Worm (Caenorhabditis elegans): ENCODE measurements around the gene ZK84.1.

DNA sequence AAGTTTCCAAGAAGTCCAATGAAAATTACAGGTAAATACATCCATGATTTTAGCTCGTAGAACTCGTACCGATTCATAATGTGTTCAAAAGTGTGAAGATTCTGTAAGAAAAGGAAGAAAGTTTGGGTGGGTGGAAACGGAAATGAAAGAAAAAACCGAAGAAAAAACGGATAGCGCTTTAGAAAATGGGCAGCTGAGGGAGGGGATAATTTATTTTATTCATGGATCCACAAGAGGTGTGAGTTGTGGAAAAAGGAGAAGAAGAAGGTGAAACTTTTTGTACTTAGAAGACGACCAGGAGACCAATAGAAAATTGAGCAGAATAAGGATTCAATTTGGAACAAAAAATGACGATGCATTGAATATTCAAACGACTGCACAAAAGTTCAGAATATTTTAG, 10.7 kb downstream of the ZK84.1 start, which contains the start of gene frpr-16:
- no peak for TF ChIP-seq elt-2 (tag; optimal IDR thresholded peaks at IDR 0.05)
- no peak for TF ChIP-seq lin-15B (tag; optimal IDR thresholded peaks at IDR 0.05)
- no peak for TF ChIP-seq fkh-2 (tag; optimal IDR thresholded peaks at IDR 0.05)
- TF ChIP-seq snpc-4 (tag; optimal IDR thresholded peaks at IDR 0.05) = no peak
- TF ChIP-seq nhr-11 (tag; optimal IDR thresholded peaks at IDR 0.05) = no peak
- no peak for TF ChIP-seq ceh-16 (tag; optimal IDR thresholded peaks at IDR 0.05)
- TF ChIP-seq tbx-2 (tag; optimal IDR thresholded peaks at IDR 0.05) = no peak
- TF ChIP-seq mdl-1 (tag; optimal IDR thresholded peaks at IDR 0.05) = no peak
- TF ChIP-seq sea-2 (GFP tag; optimal IDR thresholded peaks at IDR 0.05) = no peak
- TF ChIP-seq pha-4 (tag; optimal IDR thresholded peaks at IDR 0.05) = no peak
